Worm (Caenorhabditis elegans) whole organism, L3 larva: Measurements from ENCODE around the gene rga-5.

Experiments
- R02D3.7 ChIP-seq: fragments of 150-350 bp; optimal IDR thresholded peaks from 2 replicates; lab custom pipeline; 2014; ENCODE audit warnings: missing biosample characterization, missing genetic modification characterization
- ZK546.5 ChIP-seq: sonication (generic microtip); optimal IDR thresholded peaks from 2 replicates; lab custom pipeline; 2017; ENCODE audit warnings: missing biosample characterization, missing genetic modification characterization
- aly-2 ChIP-seq: fragments of 150-350 bp; optimal IDR thresholded peaks from 2 replicates; lab custom pipeline; 2014; ENCODE audit warnings: missing biosample characterization, missing genetic modification characterization
- ama-1 ChIP-seq: fragments of 150-350 bp; optimal IDR thresholded peaks from 2 replicates; lab custom pipeline; 2018
- ceh-16 ChIP-seq: sonication (generic microtip); optimal IDR thresholded peaks from 2 replicates; lab custom pipeline; 2017; ENCODE audit warnings: missing biosample characterization, missing genetic modification characterization
- ceh-28 ChIP-seq: fragments of 150-350 bp; optimal IDR thresholded peaks from 2 replicates; lab custom pipeline; 2014; ENCODE audit warnings: missing biosample characterization, missing genetic modification reagents, missing genetic modification characterization
- ceh-82 ChIP-seq: fragments of 150-350 bp; optimal IDR thresholded peaks from 2 replicates; lab custom pipeline; 2014; ENCODE audit warnings: missing biosample characterization, missing genetic modification characterization
- daf-12 ChIP-seq: fragments of 150-350 bp; optimal IDR thresholded peaks from 2 replicates; lab custom pipeline; 2014; ENCODE audit warnings: missing biosample characterization, missing genetic modification reagents, missing genetic modification characterization
- egl-27 ChIP-seq: sonication (generic microtip); optimal IDR thresholded peaks from 4 replicates; lab custom pipeline; 2017; ENCODE audit warnings: missing biosample characterization, missing genetic modification reagents, missing genetic modification characterization
- egl-5 ChIP-seq: fragments of 150-350 bp; optimal IDR thresholded peaks from 2 replicates; lab custom pipeline; 2017; ENCODE audit warnings: missing biosample characterization, missing genetic modification reagents, missing genetic modification characterization, inconsistent platforms
- elt-1 ChIP-seq: fragments of 150-350 bp; optimal IDR thresholded peaks from 2 replicates; lab custom pipeline; 2014; ENCODE audit warnings: missing biosample characterization, missing genetic modification characterization
- elt-2 ChIP-seq: sonication (generic microtip); optimal IDR thresholded peaks from 2 replicates; lab custom pipeline; 2016; ENCODE audit warnings: missing genetic modification reagents, mild to moderate bottlenecking, missing genetic modification characterization, missing compliant biosample characterization
- elt-3 ChIP-seq, 3 experiments: fragments of 150-350 bp in 1 of 3; sonication (generic microtip) in 2 of 3; optimal IDR thresholded peaks; 2 replicates in 2 of 3; 4 replicates in 1 of 3; lab custom pipeline; 2014 to 2017; ENCODE audit warnings: missing biosample characterization in 3 of 3, missing genetic modification characterization in 3 of 3
- eor-1 ChIP-seq, 2 experiments: fragments of 150-350 bp; optimal IDR thresholded peaks; 2 replicates each; lab custom pipeline; 2014 to 2018; ENCODE audit warnings: missing biosample characterization in 2 of 2, missing genetic modification characterization in 2 of 2
- fos-1 ChIP-seq: fragments of 150-350 bp; optimal IDR thresholded peaks from 2 replicates; lab custom pipeline; 2014; ENCODE audit warnings: missing biosample characterization, missing genetic modification characterization
- hmg-11 ChIP-seq: sonication (generic microtip); optimal IDR thresholded peaks from 2 replicates; lab custom pipeline; 2016; ENCODE audit warnings: missing genetic modification characterization, missing compliant biosample characterization
- jun-1 ChIP-seq: fragments of 150-350 bp; optimal IDR thresholded peaks from 2 replicates; lab custom pipeline; 2014; ENCODE audit warnings: missing biosample characterization, missing genetic modification reagents, missing genetic modification characterization
- lin-15B ChIP-seq: fragments of 150-350 bp; optimal IDR thresholded peaks from 2 replicates; lab custom pipeline; 2014; ENCODE audit warnings: missing biosample characterization, missing genetic modification characterization
- lin-39 ChIP-seq: fragments of 150-350 bp; optimal IDR thresholded peaks from 2 replicates; lab custom pipeline; 2018; ENCODE audit warnings: missing biosample characterization, missing genetic modification reagents, missing genetic modification characterization
- mdl-1 ChIP-seq: fragments of 150-350 bp; optimal IDR thresholded peaks from 2 replicates; lab custom pipeline; 2014; ENCODE audit warnings: missing biosample characterization, missing genetic modification characterization
- mml-1 ChIP-seq: fragments of 150-350 bp; sonication (generic microtip); optimal IDR thresholded peaks from 3 replicates; lab custom pipeline; 2014; ENCODE audit warnings: missing biosample characterization, missing genetic modification characterization
- nfya-1 ChIP-seq: sonication (generic microtip); optimal IDR thresholded peaks from 2 replicates; lab custom pipeline; 2017; ENCODE audit warnings: missing genetic modification characterization, mild to moderate bottlenecking, missing compliant biosample characterization, antibody characterized with exemption, moderate library complexity; ENCODE audit not compliant: insufficient read depth
- nhr-11 ChIP-seq: fragments of 150-350 bp; optimal IDR thresholded peaks from 2 replicates; lab custom pipeline; 2014; ENCODE audit warnings: missing biosample characterization, missing genetic modification characterization
- nhr-12 ChIP-seq: fragments of 150-350 bp; optimal IDR thresholded peaks from 2 replicates; lab custom pipeline; 2014; ENCODE audit warnings: missing biosample characterization, missing genetic modification characterization
- nhr-23 ChIP-seq: fragments of 150-350 bp; optimal IDR thresholded peaks from 2 replicates; lab custom pipeline; 2014; ENCODE audit warnings: missing biosample characterization, missing genetic modification reagents, missing genetic modification characterization
- nhr-43 ChIP-seq: sonication (generic microtip); optimal IDR thresholded peaks from 2 replicates; lab custom pipeline; 2016; ENCODE audit warnings: mild to moderate bottlenecking, missing genetic modification characterization, missing compliant biosample characterization; ENCODE audit not compliant: poor library complexity, severe bottlenecking
- nhr-76 ChIP-seq: fragments of 150-350 bp; sonication (generic microtip); optimal IDR thresholded peaks from 5 replicates; lab custom pipeline; 2014; ENCODE audit warnings: missing biosample characterization, missing genetic modification characterization
- nhr-77 ChIP-seq: fragments of 150-350 bp; optimal IDR thresholded peaks from 2 replicates; lab custom pipeline; 2014; ENCODE audit warnings: missing biosample characterization, missing genetic modification characterization
- pha-4 ChIP-seq: fragments of 150-350 bp; optimal IDR thresholded peaks from 2 replicates; lab custom pipeline; 2014; ENCODE audit warnings: missing biosample characterization, missing genetic modification reagents, missing genetic modification characterization
- sea-2 ChIP-seq: fragments of 150-350 bp; sonication (generic microtip); optimal IDR thresholded peaks from 4 replicates; lab custom pipeline; 2014; ENCODE audit warnings: missing biosample characterization, missing genetic modification reagents, missing genetic modification characterization
- snpc-4 ChIP-seq: fragments of 150-350 bp; optimal IDR thresholded peaks from 2 replicates; lab custom pipeline; 2014; ENCODE audit warnings: missing biosample characterization, missing genetic modification characterization
- tbx-2 ChIP-seq: sonication (generic microtip); optimal IDR thresholded peaks from 2 replicates; lab custom pipeline; 2016; ENCODE audit warnings: mild to moderate bottlenecking, missing genetic modification characterization, missing compliant biosample characterization
- unc-62 ChIP-seq: fragments of 150-350 bp; sonication (generic microtip); optimal IDR thresholded peaks from 4 replicates; lab custom pipeline; 2014; ENCODE audit warnings: missing biosample characterization, missing genetic modification reagents, missing genetic modification characterization
- zag-1 ChIP-seq: fragments of 150-350 bp; optimal IDR thresholded peaks from 2 replicates; lab custom pipeline; 2014; ENCODE audit warnings: missing biosample characterization, missing genetic modification characterization
- ztf-4 ChIP-seq: fragments of 150-350 bp; optimal IDR thresholded peaks from 2 replicates; lab custom pipeline; 2014; ENCODE audit warnings: missing biosample characterization, missing genetic modification characterization

Gene rga-5

ce11 chrIV:13834394-13835129 lies 6.9 kb downstream of the rga-5 start:
- TF ChIP-seq lin-39 (tag; lab: Kevin White, UChicago) = no peak
- TF ChIP-seq elt-3 (tag; optimal IDR thresholded peaks at IDR 0.05; lab: Kevin White, UChicago) = no peak
- TF ChIP-seq nhr-11 (tag; lab: Kevin White, UChicago) = no peak
- no peak for TF ChIP-seq lin-15B (tag; lab: Kevin White, UChicago)
- no peak for TF ChIP-seq ceh-28
- TF ChIP-seq ama-1 = no peak
- TF ChIP-seq snpc-4 (tag; lab: Kevin White, UChicago) = no peak
- TF ChIP-seq ztf-4 (tag; lab: Kevin White, UChicago) = no peak
- no peak for TF ChIP-seq mdl-1 (tag; lab: Kevin White, UChicago)
- TF ChIP-seq nfya-1 (tag; lab: Kevin White, UChicago) = no peak

ce11 chrIV:13836290-13836689 lies 8.6 kb downstream of the rga-5 start, which contains the start of gene H08M01.1:
H08M01.1 (minus strand) TSS chrIV:13836390.
- TF ChIP-seq daf-12 = no peak

ce11 chrIV:13838296-13838695 lies 10.6 kb downstream of the rga-5 start:
- TF ChIP-seq nhr-77 (tag; lab: Kevin White, UChicago) = no peak
- TF ChIP-seq ceh-28 = no peak
- TF ChIP-seq tbx-2 (tag; lab: Kevin White, UChicago) = no peak
- TF ChIP-seq lin-39 (tag; lab: Kevin White, UChicago) = no peak
- TF ChIP-seq nhr-43 (tag; lab: Kevin White, UChicago) = no peak
- no peak for TF ChIP-seq nfya-1 (tag; lab: Kevin White, UChicago)

ce11 chrIV:13860459-13860858 lies 32.8 kb downstream of the rga-5 start:
- TF ChIP-seq nfya-1 (tag; lab: Kevin White, UChicago) (no peak), ceh-82 (tag; lab: Kevin White, UChicago) (no peak), aly-2 (no peak), ztf-4 (tag; lab: Kevin White, UChicago) (no peak), ama-1 (no peak), sea-2 (GFP tag; lab: Kevin White, UChicago) (no peak), unc-62 (GFP tag; lab: Kevin White, UChicago) (no peak)
- TF ChIP-seq, all 47 proteins: peak for 0

ce11 chrIV:13865172-13865571 lies 37.5 kb downstream of the rga-5 start, which contains the start of gene vamp-8:
vamp-8 (minus strand) TSS chrIV:13865196.
- TF ChIP-seq nhr-43 (tag; lab: Kevin White, UChicago) (no peak), pha-4 (tag; lab: Kevin White, UChicago) (peak; percentile 100)

DNA sequence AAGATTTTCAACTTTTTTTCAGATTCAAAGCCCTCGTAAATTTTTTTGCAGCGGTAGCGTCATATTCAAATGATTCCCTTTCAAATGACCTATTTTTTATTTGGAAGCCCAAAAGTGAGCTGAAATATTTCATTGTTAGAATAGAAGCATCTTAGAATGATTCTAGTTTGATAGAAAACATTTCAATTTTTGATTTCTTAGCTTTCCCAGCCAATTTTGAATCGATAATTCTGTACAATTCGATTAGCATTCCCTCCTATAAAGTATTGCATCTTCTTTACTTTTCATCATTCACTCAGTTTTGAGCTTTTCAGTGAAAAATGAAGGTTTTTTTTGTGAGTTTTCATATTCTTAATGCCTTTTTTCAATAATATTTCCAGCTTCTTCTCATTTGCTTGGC lies 39.1 kb downstream of the rga-5 start, which contains the start of gene B0513.90:
B0513.90 (plus strand) TSS at position 301 of the 400 bp plus-strand sequence.
- no peak for TF ChIP-seq R02D3.7 (tag; lab: Kevin White, UChicago)
- TF ChIP-seq elt-2 = no peak
- TF ChIP-seq pha-4 (tag; lab: Kevin White, UChicago) = no peak
- no peak for TF ChIP-seq egl-27 (tag; lab: Kevin White, UChicago)
- no peak for TF ChIP-seq nhr-23
- TF ChIP-seq ztf-4 (tag; lab: Kevin White, UChicago) = no peak
- no peak for TF ChIP-seq aly-2

ce11 chrIV:13870085-13870484 lies 42.4 kb downstream of the rga-5 start:
- TF ChIP-seq nhr-23 (no peak), egl-27 (tag; lab: Kevin White, UChicago) (no peak), snpc-4 (tag; lab: Kevin White, UChicago) (no peak), eor-1 (tag; optimal IDR thresholded peaks at IDR 0.05; lab: Kevin White, UChicago) (no peak), elt-1 (tag; lab: Kevin White, UChicago) (no peak), ZK546.5 (tag; lab: Kevin White, UChicago) (no peak), ama-1 (no peak), zag-1 (tag; lab: Kevin White, UChicago) (no peak), egl-5 (tag; lab: Kevin White, UChicago) (no peak), tbx-2 (tag; lab: Kevin White, UChicago) (no peak), nhr-11 (tag; lab: Kevin White, UChicago) (no peak), nhr-76 (tag; lab: Kevin White, UChicago) (no peak), fos-1 (tag; lab: Kevin White, UChicago) (no peak), mml-1 (tag; lab: Kevin White, UChicago) (no peak), aly-2 (no peak), nhr-12 (tag; lab: Kevin White, UChicago) (no peak), hmg-11 (tag; lab: Kevin White, UChicago) (no peak), ceh-16 (tag; lab: Kevin White, UChicago) (no peak), jun-1 (tag; lab: Kevin White, UChicago) (no peak), nhr-77 (tag; lab: Kevin White, UChicago) (no peak)
